Worm (Caenorhabditis elegans) whole organism, late embryonic: Measurements from ENCODE around the gene str-180.

Experiments
- K09A11.1 ChIP-seq: sonication (generic microtip); optimal IDR thresholded peaks from 2 replicates; lab custom pipeline; 2017; ENCODE audit warnings: antibody characterized with exemption, mild to moderate bottlenecking, missing genetic modification characterization, missing compliant biosample characterization; ENCODE audit not compliant: insufficient read depth
- ceh-31 ChIP-seq: sonication (generic microtip); optimal IDR thresholded peaks from 2 replicates; lab custom pipeline; 2016; ENCODE audit warnings: missing genetic modification characterization, missing compliant biosample characterization
- ceh-45 ChIP-seq: fragments of 200-800 bp; sonication (Bioruptor generic); IDR thresholded peaks from 2 replicates; pipeline ENCODE4 v1.3.6; 2022; ENCODE audit warnings: missing genetic modification reagents, missing genetic modification characterization, missing compliant biosample characterization
- ceh-6 ChIP-seq: fragments of 200-800 bp; sonication (Bioruptor generic); optimal IDR thresholded peaks from 2 replicates; lab custom pipeline; 2018; ENCODE audit warnings: mild to moderate bottlenecking, missing genetic modification characterization, missing compliant biosample characterization
- dmd-4 ChIP-seq: sonication (generic microtip); optimal IDR thresholded peaks from 2 replicates; lab custom pipeline; 2016; ENCODE audit warnings: borderline replicate concordance, missing genetic modification characterization, missing compliant biosample characterization
- dve-1 ChIP-seq: sonication (generic microtip); optimal IDR thresholded peaks from 2 replicates; lab custom pipeline; 2017; ENCODE audit warnings: antibody characterized with exemption, mild to moderate bottlenecking, missing genetic modification characterization, missing compliant biosample characterization
- elt-2 ChIP-seq: sonication (generic microtip); optimal IDR thresholded peaks from 2 replicates; lab custom pipeline; 2016; ENCODE audit warnings: missing genetic modification reagents, missing genetic modification characterization, missing compliant biosample characterization
- ets-4 ChIP-seq: sonication (generic microtip); optimal IDR thresholded peaks from 2 replicates; lab custom pipeline; 2016; ENCODE audit warnings: missing genetic modification characterization, missing compliant biosample characterization
- fkh-10 ChIP-seq: fragments of 150-350 bp; optimal IDR thresholded peaks from 2 replicates; lab custom pipeline; 2014; ENCODE audit warnings: missing biosample characterization, missing genetic modification reagents, missing genetic modification characterization
- hlh-6 ChIP-seq: sonication (generic microtip); optimal IDR thresholded peaks from 2 replicates; lab custom pipeline; 2016; ENCODE audit warnings: missing genotype, missing genetic modification characterization, missing compliant biosample characterization
- madf-2 ChIP-seq: sonication (generic microtip); optimal IDR thresholded peaks from 2 replicates; lab custom pipeline; 2017; ENCODE audit warnings: missing genetic modification characterization, missing compliant biosample characterization
- mec-3 ChIP-seq: sonication (generic microtip); optimal IDR thresholded peaks from 2 replicates; lab custom pipeline; 2016; ENCODE audit warnings: borderline replicate concordance, missing genetic modification characterization, missing compliant biosample characterization
- nhr-11 ChIP-seq: fragments of 150-350 bp; optimal IDR thresholded peaks from 2 replicates; lab custom pipeline; 2014; ENCODE audit warnings: missing biosample characterization, missing genetic modification characterization
- pax-1 ChIP-seq: fragments of 150-350 bp; optimal IDR thresholded peaks from 2 replicates; lab custom pipeline; 2014; ENCODE audit warnings: missing biosample characterization, missing genetic modification characterization
- ref-2 ChIP-seq: sonication (generic microtip); optimal IDR thresholded peaks from 2 replicates; lab custom pipeline; 2016; ENCODE audit warnings: missing genetic modification characterization, missing compliant biosample characterization
- rnt-1 ChIP-seq: sonication (generic microtip); optimal IDR thresholded peaks from 2 replicates; lab custom pipeline; 2016; ENCODE audit warnings: missing genetic modification characterization, missing compliant biosample characterization
- tbx-7 ChIP-seq: sonication (generic microtip); optimal IDR thresholded peaks from 2 replicates; lab custom pipeline; 2016; ENCODE audit warnings: missing genotype, missing genetic modification characterization, missing compliant biosample characterization

Gene str-180

DNA sequence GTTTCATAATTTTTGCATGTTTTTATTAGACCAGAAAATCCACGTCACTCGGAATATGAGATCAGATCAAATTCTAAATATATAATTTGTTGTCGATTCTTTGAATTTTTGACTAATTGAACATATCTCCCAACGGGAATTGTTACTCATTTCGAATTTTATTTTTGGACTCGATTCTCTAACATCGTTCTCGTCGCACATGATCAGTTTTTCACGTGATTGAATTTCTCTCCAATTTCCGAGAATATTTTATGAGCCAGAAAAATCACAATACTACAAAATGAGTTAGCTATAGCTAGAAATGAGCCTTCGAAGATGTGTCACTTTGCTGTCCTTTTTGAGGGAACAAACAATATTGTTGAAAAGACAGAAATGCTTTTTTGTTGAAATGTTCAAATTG lies 37.9 kb downstream of the str-180 start:
- no peak for TF ChIP-seq pax-1 (tag; lab: Kevin White, UChicago)
- no peak for TF ChIP-seq ceh-45 (GFP tag; lab: Robert Waterston, UW)
- TF ChIP-seq mec-3 (tag; lab: Kevin White, UChicago), result no peak
- TF ChIP-seq ceh-31, result no peak
- TF ChIP-seq fkh-10 (GFP tag; lab: Kevin White, UChicago), result no peak
- no peak for TF ChIP-seq ceh-6 (GFP tag; lab: Kevin White, UChicago)
- TF ChIP-seq, all 69 proteins: peak for 0

DNA sequence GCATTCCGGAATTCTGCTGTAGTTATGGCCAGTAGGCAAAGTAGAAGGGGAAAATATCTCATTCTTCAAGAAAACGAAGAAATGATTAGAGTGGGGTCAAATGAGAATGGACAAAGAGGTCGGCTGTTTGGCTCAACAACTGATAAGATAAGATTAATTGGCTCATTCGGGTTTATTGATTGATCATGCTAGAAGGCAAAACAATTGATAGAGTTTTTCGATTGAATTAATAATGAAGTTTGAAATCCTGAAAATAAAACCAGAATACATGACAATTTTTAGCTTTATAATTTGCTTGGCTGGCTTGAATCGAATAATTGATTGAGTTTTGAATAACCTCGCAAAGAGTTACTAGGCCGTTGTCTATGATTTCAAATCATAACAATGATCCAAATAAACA lies 42.4 kb downstream of the str-180 start, which contains the start of gene ppt-1:
Gene ppt-1, minus strand, starts transcription at position 101 of the 400 bp plus-strand sequence.
- TF ChIP-seq elt-2 (tag; lab: Kevin White, UChicago) (peak; percentile 33), dmd-4 (tag; lab: Kevin White, UChicago) (no peak)

DNA sequence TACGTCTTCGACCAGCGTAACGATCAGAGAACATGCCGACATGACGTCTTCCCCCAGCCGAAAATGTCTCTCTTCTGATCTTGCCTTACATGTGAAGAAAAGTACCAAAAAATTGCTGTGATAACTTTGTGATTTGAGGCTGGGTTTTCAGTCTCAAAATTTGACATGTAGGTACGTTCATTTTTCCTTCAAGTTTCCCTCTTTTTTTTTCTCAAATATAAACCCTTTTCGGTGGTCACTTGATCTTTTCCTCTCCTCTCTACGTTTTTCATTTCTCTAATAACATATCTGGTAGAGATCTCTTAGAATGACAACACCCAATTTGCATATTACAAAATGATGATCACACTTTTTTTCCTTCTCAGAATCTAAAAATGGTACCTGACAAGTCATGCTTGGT lies 46.7 kb downstream of the str-180 start, which contains the start of gene nhr-37:
Gene nhr-37, plus strand, starts transcription at position 301 of the 400 bp plus-strand sequence.
- TF ChIP-seq ceh-31, result no peak

DNA sequence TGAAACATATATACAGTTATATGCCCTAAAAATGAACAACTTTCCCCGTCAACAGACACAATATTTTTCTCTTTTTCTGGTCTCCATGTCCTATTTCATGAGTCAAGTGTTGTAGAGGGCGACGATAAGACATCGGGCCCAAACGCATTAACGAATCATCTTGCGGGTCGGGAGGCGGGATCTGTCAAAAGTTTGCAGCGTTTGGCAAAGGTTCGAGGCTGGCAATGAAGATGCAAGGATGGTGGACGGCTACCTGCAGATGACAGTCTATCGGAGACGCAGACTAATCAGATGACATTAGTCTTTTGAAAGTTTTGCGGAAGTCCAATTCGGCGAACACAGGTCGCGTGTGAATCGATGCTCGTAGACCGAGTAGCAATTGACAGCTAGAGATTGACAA lies 47.8 kb downstream of the str-180 start:
- TF ChIP-seq ceh-31, result no peak
- no peak for TF ChIP-seq dve-1 (tag; lab: Kevin White, UChicago)
- no peak for TF ChIP-seq ets-4 (tag; lab: Kevin White, UChicago)
- no peak for TF ChIP-seq madf-2 (tag; lab: Kevin White, UChicago)
- TF ChIP-seq hlh-6 (tag; lab: Kevin White, UChicago), result no peak
- no peak for TF ChIP-seq ref-2 (tag; lab: Kevin White, UChicago)
- TF ChIP-seq nhr-11 (tag; lab: Kevin White, UChicago), result no peak
- no peak for TF ChIP-seq rnt-1
- no peak for TF ChIP-seq mec-3 (tag; lab: Kevin White, UChicago)
- no peak for TF ChIP-seq tbx-7 (tag; lab: Kevin White, UChicago)
- TF ChIP-seq K09A11.1 (tag; lab: Kevin White, UChicago), result no peak
